Worm (Caenorhabditis elegans): ENCODE data around the gene ant-1.3.
A peak's percentile ranks its signal among the peaks of the same experiment; 100 is the strongest.

ant-1.3 gene

DNA sequence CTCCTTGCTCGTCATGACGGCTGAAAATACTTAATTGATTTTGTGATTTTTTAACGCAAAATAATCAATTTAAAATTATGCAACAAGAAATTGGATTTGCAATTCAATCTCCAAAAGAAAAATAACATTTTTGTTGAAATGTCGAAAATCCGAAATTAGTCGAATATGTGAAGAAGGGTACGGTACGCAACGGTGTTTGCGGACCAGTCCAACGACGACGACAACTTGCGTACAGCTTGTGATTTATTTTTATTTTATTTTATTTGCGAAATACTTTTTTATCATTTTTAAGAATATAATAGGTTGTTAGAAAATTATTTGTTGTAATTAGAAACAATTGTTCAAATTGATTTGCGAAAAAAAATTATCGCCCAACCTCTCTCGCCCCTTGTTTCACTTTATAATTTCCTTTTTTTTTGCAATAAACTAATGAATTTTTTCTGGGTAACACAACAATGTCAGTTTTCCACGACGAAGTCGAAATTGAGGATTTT, 2.4 kb downstream of the ant-1.3 start, which contains the start of the genes dcaf-1 and dph-3:
dcaf-1 (minus strand) TSS at position 20 of the 494 bp plus-strand sequence.
dph-3 (plus strand) TSS at position 444 of the 494 bp plus-strand sequence.
- TF ChIP-seq lin-15B (tag; optimal IDR thresholded peaks at IDR 0.05) (peak; percentile 48), egl-5 (tag; optimal IDR thresholded peaks at IDR 0.05) (peak; percentile 69), egl-27 (tag; optimal IDR thresholded peaks at IDR 0.05) (no peak), nhr-76 (tag; optimal IDR thresholded peaks at IDR 0.05) (no peak), pqm-1 (tag; optimal IDR thresholded peaks at IDR 0.05) (no peak), skn-1 (tag; optimal IDR thresholded peaks at IDR 0.05) (peak; percentile 80), elt-1 (tag; optimal IDR thresholded peaks at IDR 0.05) (no peak), nhr-11 (tag; optimal IDR thresholded peaks at IDR 0.05) (no peak), hmg-11 (tag; optimal IDR thresholded peaks at IDR 0.05) (peak; percentile 35), elt-2 (tag; optimal IDR thresholded peaks at IDR 0.05) (peak; percentile 14), pha-4 (tag; optimal IDR thresholded peaks at IDR 0.05) (peak; percentile 58), nhr-23 (tag; optimal IDR thresholded peaks at IDR 0.05) (peak; percentile 22), ceh-82 (tag; optimal IDR thresholded peaks at IDR 0.05) (no peak), nfya-1 (tag; optimal IDR thresholded peaks at IDR 0.05; ENCODE audit: insufficient read depth) (peak; percentile 78)

DNA sequence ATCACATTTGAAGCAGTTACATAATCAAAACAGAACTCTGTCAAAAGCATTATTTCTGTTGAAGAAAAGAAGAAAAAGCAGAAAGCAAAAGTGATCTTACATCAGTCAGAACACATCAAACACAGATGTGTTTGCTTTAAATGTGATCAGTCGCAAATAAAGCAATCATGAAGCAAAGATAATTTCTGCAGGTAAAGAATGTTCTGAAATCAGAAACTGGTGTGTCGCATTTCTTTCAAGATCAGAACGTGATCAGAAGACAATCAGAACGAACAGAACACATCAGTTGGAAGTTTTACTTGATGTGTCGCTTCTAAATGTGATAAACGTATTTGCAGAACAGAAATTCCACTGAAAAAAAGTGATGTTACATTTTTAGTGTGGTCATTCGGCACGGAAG, 10.0 kb downstream of the ant-1.3 start:
- TF ChIP-seq pqm-1 (tag; optimal IDR thresholded peaks at IDR 0.05) = no peak
- TF ChIP-seq daf-12 (tag; optimal IDR thresholded peaks at IDR 0.05) = no peak
- TF ChIP-seq nhr-43 (tag; optimal IDR thresholded peaks at IDR 0.05; ENCODE audit: poor library complexity, severe bottlenecking) = no peak
- TF ChIP-seq pha-4 (tag; optimal IDR thresholded peaks at IDR 0.05) = peak; percentile 22
- TF ChIP-seq eor-1 (tag; optimal IDR thresholded peaks at IDR 0.05) = no peak

- TF ChIP-seq unc-39 (tag; optimal IDR thresholded peaks at IDR 0.05) = no peak
- no peak for TF ChIP-seq nhr-23 (tag; optimal IDR thresholded peaks at IDR 0.05)
- TF ChIP-seq nhr-25 (tag; optimal IDR thresholded peaks at IDR 0.05) = no peak
- no peak for TF ChIP-seq nhr-28 (tag; optimal IDR thresholded peaks at IDR 0.05)
- no peak for TF ChIP-seq nhr-11 (tag; optimal IDR thresholded peaks at IDR 0.05)
- no peak for TF ChIP-seq unc-62 (GFP tag; optimal IDR thresholded peaks at IDR 0.05)
- no peak for TF ChIP-seq nhr-237 (tag; optimal IDR thresholded peaks at IDR 0.05)
- TF ChIP-seq aly-2 (tag; optimal IDR thresholded peaks at IDR 0.05) = no peak
- no peak for TF ChIP-seq hmg-11 (tag; optimal IDR thresholded peaks at IDR 0.05)
Measured at ce11 chrIV:9697869-9698268, 11.2 kb downstream of the ant-1.3 start.

- no peak for TF ChIP-seq egl-27 (tag; optimal IDR thresholded peaks at IDR 0.05)
- TF ChIP-seq fkh-10 (GFP tag; optimal IDR thresholded peaks at IDR 0.05) = no peak
- no peak for TF ChIP-seq ama-1 (optimal IDR thresholded peaks at IDR 0.05)
- no peak for TF ChIP-seq tbx-2 (tag; optimal IDR thresholded peaks at IDR 0.05)
- TF ChIP-seq pha-4 (tag; optimal IDR thresholded peaks at IDR 0.05) = no peak
- TF ChIP-seq mml-1 (tag; optimal IDR thresholded peaks at IDR 0.05) = no peak
- TF ChIP-seq zag-1 (tag; optimal IDR thresholded peaks at IDR 0.05) = no peak
- TF ChIP-seq lin-15B (tag; optimal IDR thresholded peaks at IDR 0.05) = no peak
- TF ChIP-seq nhr-12 (tag; optimal IDR thresholded peaks at IDR 0.05) = no peak
- TF ChIP-seq nhr-11 (tag; optimal IDR thresholded peaks at IDR 0.05) = no peak
- TF ChIP-seq nhr-77 (tag; optimal IDR thresholded peaks at IDR 0.05) = no peak
- no peak for TF ChIP-seq skn-1 (tag; optimal IDR thresholded peaks at IDR 0.05)
- no peak for TF ChIP-seq unc-62 (GFP tag; optimal IDR thresholded peaks at IDR 0.05)
- no peak for TF ChIP-seq fkh-2 (tag; optimal IDR thresholded peaks at IDR 0.05)
Measured at ce11 chrIV:9696513-9696912, 12.6 kb downstream of the ant-1.3 start.

- no peak for TF ChIP-seq daf-12 (tag; optimal IDR thresholded peaks at IDR 0.05)
- TF ChIP-seq lin-39 (tag; optimal IDR thresholded peaks at IDR 0.05) = no peak
- TF ChIP-seq aly-2 (tag; optimal IDR thresholded peaks at IDR 0.05) = no peak
- TF ChIP-seq nhr-67 (tag; optimal IDR thresholded peaks at IDR 0.05) = no peak
- no peak for TF ChIP-seq lsy-12 (tag; optimal IDR thresholded peaks at IDR 0.05)
- no peak for TF ChIP-seq nhr-28 (tag; optimal IDR thresholded peaks at IDR 0.05)
- TF ChIP-seq nhr-11 (tag; optimal IDR thresholded peaks at IDR 0.05) = no peak
- TF ChIP-seq elt-1 (tag; optimal IDR thresholded peaks at IDR 0.05) = no peak
- TF ChIP-seq lin-15B (tag; optimal IDR thresholded peaks at IDR 0.05) = no peak
Measured at ce11 chrIV:9692874-9693273, 16.2 kb downstream of the ant-1.3 start, which contains the start of gene twk-9. TSS of gene twk-9 (plus strand) at chrIV:9693174.

All from whole organism, L3 larva.